Fruit fly (Drosophila melanogaster) whole organism, adult: Measurements from ENCODE around the gene santa-maria.

Experiments used
- CG12768 ChIP-seq: fragments of 200-800 bp; sonication (Bioruptor generic); optimal IDR thresholded peaks from 2 replicates; lab custom pipeline; 2017; ENCODE audit warnings: missing biosample characterization, missing genetic modification characterization, mild to moderate bottlenecking, moderate library complexity, missing genetic modification reagents
- CG14711 ChIP-seq: fragments of 200-800 bp; sonication (Bioruptor generic); optimal IDR thresholded peaks from 2 replicates; lab custom pipeline; 2018; ENCODE audit warnings: missing biosample characterization, mild to moderate bottlenecking, missing genetic modification characterization, moderate library complexity
- CG1620 ChIP-seq: fragments of 200-800 bp; sonication (Bioruptor generic); optimal IDR thresholded peaks from 2 replicates; lab custom pipeline; 2016; ENCODE audit warnings: missing biosample characterization, missing genetic modification characterization
- CG5204 ChIP-seq: fragments of 200-800 bp; sonication (Bioruptor generic); optimal IDR thresholded peaks from 2 replicates; lab custom pipeline; 2016; ENCODE audit warnings: missing biosample characterization, missing genetic modification characterization
- CG7101 ChIP-seq: fragments of 200-800 bp; sonication (Bioruptor generic); optimal IDR thresholded peaks from 2 replicates; lab custom pipeline; 2018; ENCODE audit warnings: missing biosample characterization, mild to moderate bottlenecking, missing genetic modification characterization, moderate library complexity
- Mnt ChIP-seq: fragments of 200-800 bp; sonication (Bioruptor generic); optimal IDR thresholded peaks from 2 replicates; lab custom pipeline; 2016; ENCODE audit warnings: missing biosample characterization, mild to moderate bottlenecking, missing genetic modification characterization
- cnc ChIP-seq, 2 experiments: fragments of >200 bp; optimal IDR thresholded peaks; 2 replicates each; lab custom pipeline; 2017
- kay ChIP-seq: fragments of 200-800 bp; sonication (Bioruptor generic); peaks from one replicate; lab custom pipeline; 2016; ENCODE audit warnings: missing biosample characterization, missing genetic modification characterization, borderline replicate concordance
- ovo ChIP-seq: fragments of 200-800 bp; sonication (Bioruptor generic); optimal IDR thresholded peaks from 2 replicates; lab custom pipeline; 2016; ENCODE audit warnings: missing biosample characterization, missing genetic modification characterization
- pad ChIP-seq: fragments of 200-800 bp; sonication (Bioruptor generic); optimal IDR thresholded peaks from 3 replicates; lab custom pipeline; 2017; ENCODE audit warnings: missing biosample characterization, missing genetic modification characterization, mild to moderate bottlenecking, moderate library complexity, missing genetic modification reagents

DNA sequence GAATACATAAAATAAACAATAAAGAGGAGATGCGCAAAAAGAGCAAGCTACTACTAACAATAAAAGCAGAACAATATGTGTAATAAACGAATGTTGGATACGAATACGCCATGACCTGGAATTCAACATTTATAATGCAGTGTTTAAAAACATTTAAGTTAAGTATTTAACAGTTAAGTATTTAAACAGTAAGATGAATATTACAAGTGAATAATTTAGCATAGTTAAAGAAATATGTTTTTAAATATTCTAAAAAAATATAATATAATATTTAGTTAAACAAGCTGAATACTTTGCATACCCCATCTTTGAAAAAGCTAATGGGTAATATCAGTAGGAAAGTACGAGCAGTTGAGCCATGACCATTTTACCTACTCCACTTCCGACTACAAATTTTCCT, 41.5 kb upstream of the santa-maria start:
- TF ChIP-seq CG5204 (GFP tag; lab: Kevin White, UChicago), result no peak
- TF ChIP-seq ovo, result no peak
- no peak for TF ChIP-seq kay (GFP tag; lab: Kevin White, UChicago)
- TF ChIP-seq CG1620 (GFP tag; lab: Kevin White, UChicago), result no peak
- no peak for TF ChIP-seq Mnt (GFP tag; lab: Kevin White, UChicago)
- TF ChIP-seq cnc (optimal IDR thresholded peaks at IDR 0.05; lab: Kevin White, UChicago), result no peak
- peak; percentile 29 for TF ChIP-seq CG14711
- TF ChIP-seq CG12768, result no peak
- no peak for TF ChIP-seq pad (GFP tag; lab: Kevin White, UChicago)
- no peak for TF ChIP-seq CG7101
